Worm (Caenorhabditis elegans) whole organism, L1 larva: ENCODE measurements around the gene gst-42.

ENCODE experiments used
- C04F5.9 ChIP-seq: sonication (generic microtip); optimal IDR thresholded peaks from 2 replicates; lab custom pipeline; 2016; ENCODE audit warnings: missing genetic modification characterization, missing compliant biosample characterization
- F16B12.6 ChIP-seq: fragments of 150-350 bp; optimal IDR thresholded peaks from 2 replicates; lab custom pipeline; 2014; ENCODE audit warnings: missing biosample characterization, missing genetic modification characterization
- aha-1 ChIP-seq: fragments of 150-350 bp; optimal IDR thresholded peaks from 2 replicates; lab custom pipeline; 2014; ENCODE audit warnings: missing biosample characterization, missing genetic modification characterization
- blmp-1 ChIP-seq: fragments of 150-350 bp; optimal IDR thresholded peaks from 2 replicates; lab custom pipeline; 2014; ENCODE audit warnings: missing biosample characterization, missing genetic modification characterization
- ceh-8 ChIP-seq: fragments of 200-800 bp; sonication (Bioruptor generic); optimal IDR thresholded peaks from 2 replicates; lab custom pipeline; 2018; ENCODE audit warnings: mild to moderate bottlenecking, missing genetic modification characterization, moderate library complexity, missing compliant biosample characterization
- ceh-90 ChIP-seq: sonication (generic microtip); optimal IDR thresholded peaks from 2 replicates; lab custom pipeline; 2016; ENCODE audit warnings: missing genetic modification characterization, missing compliant biosample characterization
- dsc-1 ChIP-seq: sonication (generic microtip); optimal IDR thresholded peaks from 2 replicates; lab custom pipeline; 2016; ENCODE audit warnings: mild to moderate bottlenecking, missing genetic modification characterization, missing compliant biosample characterization
- egl-13 ChIP-seq: sonication (generic microtip); optimal IDR thresholded peaks from 2 replicates; lab custom pipeline; 2016; ENCODE audit warnings: missing genotype, missing genetic modification reagents, missing genetic modification characterization, missing compliant biosample characterization
- elt-2 ChIP-seq: sonication (generic microtip); optimal IDR thresholded peaks from 2 replicates; lab custom pipeline; 2016; ENCODE audit warnings: missing genetic modification characterization, mild to moderate bottlenecking, inconsistent platforms, missing compliant biosample characterization, missing genetic modification reagents
- elt-3 ChIP-seq, 6 experiments: fragments of 150-350 bp in 1 of 6; sonication (generic microtip); optimal IDR thresholded peaks; 2 replicates each; lab custom pipeline; 2017 to 2018; ENCODE audit warnings: missing biosample characterization in 6 of 6, missing genetic modification characterization in 6 of 6, inconsistent platforms in 1 of 6
- ets-5 ChIP-seq: fragments of 200-800 bp; sonication (Bioruptor generic); IDR thresholded peaks from 2 replicates; pipeline ENCODE4 v1.3.6; 2022; ENCODE audit warnings: missing genetic modification characterization, missing compliant biosample characterization
- fkh-10 ChIP-seq: sonication (generic microtip); optimal IDR thresholded peaks from 2 replicates; lab custom pipeline; 2017; ENCODE audit warnings: missing biosample characterization, missing genetic modification reagents, missing genetic modification characterization
- fkh-8 ChIP-seq: sonication (generic microtip); optimal IDR thresholded peaks from 2 replicates; lab custom pipeline; 2016; ENCODE audit warnings: mild to moderate bottlenecking, missing genetic modification characterization, missing compliant biosample characterization
- grh-1 ChIP-seq: fragments of 200-800 bp; sonication (Bioruptor generic); IDR thresholded peaks from 2 replicates; pipeline ENCODE4 v1.3.6; 2022; ENCODE audit warnings: missing genetic modification reagents, missing genetic modification characterization, missing compliant biosample characterization
- hpl-2 ChIP-seq: fragments of 150-350 bp; optimal IDR thresholded peaks from 2 replicates; lab custom pipeline; 2014; ENCODE audit warnings: missing biosample characterization, missing genetic modification reagents, missing genetic modification characterization
- jun-1 ChIP-seq: fragments of 150-350 bp; optimal IDR thresholded peaks from 2 replicates; lab custom pipeline; 2014; ENCODE audit warnings: missing biosample characterization, missing genetic modification reagents, missing genetic modification characterization
- lin-13 ChIP-seq: fragments of 150-350 bp; optimal IDR thresholded peaks from 2 replicates; lab custom pipeline; 2014; ENCODE audit warnings: missing biosample characterization, missing genetic modification reagents, missing genetic modification characterization
- lin-14 ChIP-seq: fragments of 200-800 bp; sonication (Bioruptor generic); optimal IDR thresholded peaks from 2 replicates; lab custom pipeline; 2018; ENCODE audit warnings: mild to moderate bottlenecking, missing genetic modification characterization, moderate library complexity, missing compliant biosample characterization
- mef-2 ChIP-seq: fragments of 150-350 bp; optimal IDR thresholded peaks from 2 replicates; lab custom pipeline; 2014; ENCODE audit warnings: missing biosample characterization, missing genetic modification characterization
- nhr-12 ChIP-seq: sonication (generic microtip); optimal IDR thresholded peaks from 2 replicates; lab custom pipeline; 2017; ENCODE audit warnings: missing biosample characterization, missing genetic modification characterization
- nhr-20 ChIP-seq: sonication (generic microtip); optimal IDR thresholded peaks from 2 replicates; lab custom pipeline; 2016; ENCODE audit warnings: mild to moderate bottlenecking, missing genetic modification characterization, missing compliant biosample characterization
- nhr-237 ChIP-seq: fragments of 150-350 bp; optimal IDR thresholded peaks from 2 replicates; lab custom pipeline; 2014; ENCODE audit warnings: missing biosample characterization, missing genetic modification characterization
- nhr-28 ChIP-seq: fragments of 150-350 bp; optimal IDR thresholded peaks from 2 replicates; lab custom pipeline; 2014; ENCODE audit warnings: missing biosample characterization, missing genetic modification characterization
- nhr-47 ChIP-seq: sonication (generic microtip); optimal IDR thresholded peaks from 2 replicates; lab custom pipeline; 2016; ENCODE audit warnings: mild to moderate bottlenecking, missing genetic modification characterization, moderate library complexity, missing compliant biosample characterization
- nhr-71 ChIP-seq: sonication (generic microtip); optimal IDR thresholded peaks from 2 replicates; lab custom pipeline; 2016; ENCODE audit warnings: mild to moderate bottlenecking, missing genetic modification characterization, moderate library complexity, missing compliant biosample characterization
- nhr-85 ChIP-seq: sonication (generic microtip); peaks from one replicate; lab custom pipeline; 2016; ENCODE audit warnings: missing genetic modification characterization, inconsistent platforms, missing compliant biosample characterization
- nhr-90 ChIP-seq: sonication (generic microtip); optimal IDR thresholded peaks from 2 replicates; lab custom pipeline; 2016; ENCODE audit warnings: mild to moderate bottlenecking, missing genetic modification characterization, missing compliant biosample characterization; ENCODE audit not compliant: poor library complexity
- pag-3 ChIP-seq: sonication (generic microtip); optimal IDR thresholded peaks from 2 replicates; lab custom pipeline; 2017; ENCODE audit warnings: missing genetic modification characterization, mild to moderate bottlenecking, missing compliant biosample characterization, antibody characterized with exemption, borderline replicate concordance; ENCODE audit not compliant: insufficient read depth
- pax-3 ChIP-seq: fragments of 200-800 bp; sonication (Bioruptor generic); optimal IDR thresholded peaks from 2 replicates; lab custom pipeline; 2018; ENCODE audit warnings: mild to moderate bottlenecking, missing genetic modification characterization, moderate library complexity, missing compliant biosample characterization
- skn-1 ChIP-seq: fragments of 150-350 bp; optimal IDR thresholded peaks from 2 replicates; lab custom pipeline; 2014; ENCODE audit warnings: missing biosample characterization, missing genetic modification characterization
- snu-23 ChIP-seq: sonication (generic microtip); optimal IDR thresholded peaks from 2 replicates; lab custom pipeline; 2016; ENCODE audit warnings: missing genetic modification characterization, missing compliant biosample characterization
- sox-4 ChIP-seq: sonication (generic microtip); optimal IDR thresholded peaks from 2 replicates; lab custom pipeline; 2016; ENCODE audit warnings: missing genetic modification characterization, missing compliant biosample characterization
- unc-62 ChIP-seq: fragments of 150-350 bp; optimal IDR thresholded peaks from 2 replicates; lab custom pipeline; 2014; ENCODE audit warnings: missing biosample characterization, missing genetic modification reagents, missing genetic modification characterization
- xbp-1 ChIP-seq: sonication (generic microtip); optimal IDR thresholded peaks from 2 replicates; lab custom pipeline; 2016; ENCODE audit warnings: missing genetic modification characterization, missing compliant biosample characterization

gst-42 gene

DNA sequence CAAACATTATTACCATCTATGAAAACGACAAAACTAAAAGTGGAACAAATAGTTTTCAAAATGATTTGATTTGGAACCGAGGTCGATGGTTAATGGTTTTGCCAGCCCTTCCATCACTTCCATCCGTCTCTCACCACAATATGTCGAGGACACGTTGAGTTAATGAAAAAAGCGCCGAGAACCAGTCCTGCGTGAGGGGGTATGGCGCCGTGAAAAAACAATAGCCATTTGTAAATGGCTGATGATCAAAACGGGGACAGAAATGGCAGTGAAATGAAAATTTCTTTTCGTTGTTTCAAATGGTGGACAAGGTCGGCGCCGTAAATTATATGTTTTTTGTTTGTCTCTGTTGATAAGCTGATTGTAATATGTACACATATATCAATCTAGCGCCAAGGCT is 7.7 kb downstream of the gst-42 start:
- peak; percentile 25 for TF ChIP-seq snu-23
- no peak for TF ChIP-seq pax-3 (tag; lab: Kevin White, UChicago)
- no peak for TF ChIP-seq sox-4 (tag; lab: Kevin White, UChicago)
- TF ChIP-seq nhr-237 = no peak
- no peak for TF ChIP-seq nhr-28 (tag; lab: Kevin White, UChicago)
- TF ChIP-seq grh-1 = peak; percentile 5; the same call in 1 of the 2 replicates
- peak; percentile 88 for TF ChIP-seq nhr-85
- TF ChIP-seq fkh-10 (GFP tag; lab: Kevin White, UChicago) = no peak
- peak; percentile 79 for TF ChIP-seq blmp-1 (tag; lab: Kevin White, UChicago)
- TF ChIP-seq ceh-90 = no peak
- TF ChIP-seq F16B12.6 (tag; lab: Kevin White, UChicago) = no peak
- peak in 2 of 6 experiments; percentile 2 to 4 for TF ChIP-seq elt-3 (tag; optimal IDR thresholded peaks at IDR 0.05; lab: Kevin White, UChicago)
- TF ChIP-seq nhr-20 (tag; lab: Kevin White, UChicago) = peak; percentile 36
- TF ChIP-seq lin-14 (GFP tag; lab: Kevin White, UChicago) = peak; percentile 63
- TF ChIP-seq nhr-90 (tag; lab: Kevin White, UChicago) = peak; percentile 51
- TF ChIP-seq nhr-71 (tag; lab: Kevin White, UChicago) = peak; percentile 0
- TF ChIP-seq, all 84 proteins: peak for 9

DNA sequence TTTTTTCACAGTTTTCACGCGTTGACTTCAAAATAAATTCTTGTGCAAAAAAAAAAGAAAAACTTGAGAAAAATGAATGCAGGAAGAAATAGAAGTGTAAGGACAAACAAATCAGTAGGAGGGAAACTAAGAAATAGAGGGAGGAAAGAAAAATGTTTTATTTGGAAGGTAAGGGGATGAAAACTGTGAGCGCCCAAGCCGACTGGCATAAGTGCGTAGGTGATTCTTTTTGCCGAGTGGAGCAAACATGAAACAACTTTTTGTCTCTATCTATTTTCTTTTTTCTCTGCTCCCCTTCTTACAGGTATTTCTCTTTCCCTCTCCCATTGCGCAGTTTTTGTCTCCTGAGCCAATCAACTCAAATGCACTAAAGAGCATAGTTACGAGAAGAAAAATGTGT is 9.0 kb downstream of the gst-42 start:
- TF ChIP-seq ets-5 (GFP tag; lab: Robert Waterston, UW) (no peak), lin-14 (GFP tag; lab: Kevin White, UChicago) (peak; percentile 20), lin-13 (GFP tag; lab: Kevin White, UChicago) (no peak), sox-4 (tag; lab: Kevin White, UChicago) (no peak)

DNA sequence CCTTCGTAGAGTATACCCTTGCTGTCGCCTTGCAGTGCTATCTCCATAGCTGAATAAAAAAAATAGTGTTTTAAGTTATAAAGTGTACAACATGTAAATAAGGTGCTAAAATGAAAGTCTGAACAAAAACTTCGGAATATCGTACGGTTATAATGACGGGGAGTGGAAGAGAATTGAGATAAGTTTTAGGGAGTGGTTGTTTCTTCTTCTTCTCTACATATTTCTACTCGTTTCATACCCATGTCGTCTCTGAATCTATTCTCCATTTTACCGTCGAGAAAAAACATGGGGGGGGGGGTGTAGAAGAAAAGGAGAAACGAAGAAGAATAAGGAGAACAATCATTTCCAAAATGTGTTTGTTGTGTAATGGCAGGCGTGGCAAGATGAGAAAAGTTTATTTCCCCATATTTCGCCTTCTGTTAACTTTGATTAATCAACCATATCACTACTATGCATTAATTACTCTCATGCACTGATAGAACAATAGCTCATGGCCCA is 11.2 kb downstream of the gst-42 start, which contains the start of gene C44C10.9:
Gene C44C10.9, minus strand, starts transcription at position 51 of the 498 bp plus-strand sequence.
- TF ChIP-seq snu-23 = peak; percentile 10
- no peak for TF ChIP-seq fkh-10 (GFP tag; lab: Kevin White, UChicago)
- TF ChIP-seq aha-1 (tag; lab: Kevin White, UChicago) = no peak
- TF ChIP-seq mef-2 = no peak
- no peak for TF ChIP-seq elt-2 (tag; lab: Kevin White, UChicago)
- no peak for TF ChIP-seq jun-1 (tag; lab: Kevin White, UChicago)
- TF ChIP-seq nhr-85 = peak; percentile 61
- peak; percentile 13 for TF ChIP-seq nhr-20 (tag; lab: Kevin White, UChicago)
- peak; percentile 53 for TF ChIP-seq blmp-1 (tag; lab: Kevin White, UChicago)
- TF ChIP-seq lin-14 (GFP tag; lab: Kevin White, UChicago) = peak; percentile 56

DNA sequence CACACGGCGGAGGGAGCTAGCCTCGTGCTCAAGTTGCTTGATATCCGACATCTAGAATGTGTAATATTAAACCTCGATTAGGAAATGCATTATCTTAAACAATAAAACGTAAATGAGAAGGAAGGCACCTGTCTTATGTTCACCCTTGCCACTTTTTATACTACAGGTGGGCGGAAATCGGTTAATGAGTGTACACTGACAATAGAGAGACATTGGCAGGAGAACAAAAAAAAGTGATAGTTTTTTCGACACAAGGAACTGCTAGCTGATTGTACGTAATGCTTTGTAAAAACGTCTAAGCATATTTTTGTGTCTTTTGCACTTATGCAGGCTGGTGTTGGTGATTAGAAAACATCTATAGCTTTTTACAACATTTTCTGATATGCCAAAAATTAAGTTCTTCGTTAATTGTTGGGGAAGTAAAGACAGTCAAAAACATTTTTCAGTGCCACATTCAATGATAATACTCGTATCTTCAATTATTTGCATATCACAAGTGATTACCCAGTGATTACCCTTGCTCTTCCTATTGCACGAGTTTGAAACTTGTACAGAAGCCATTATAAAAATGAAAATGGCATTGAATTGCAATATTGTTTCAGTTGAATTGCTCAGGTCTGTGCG is 15.4 kb downstream of the gst-42 start, which contains the start of gene col-180:
Gene col-180, minus strand, starts transcription at position 51 of the 624 bp plus-strand sequence.
- TF ChIP-seq F16B12.6 (tag; lab: Kevin White, UChicago) = no peak
- TF ChIP-seq blmp-1 (tag; lab: Kevin White, UChicago) = peak; percentile 22

DNA sequence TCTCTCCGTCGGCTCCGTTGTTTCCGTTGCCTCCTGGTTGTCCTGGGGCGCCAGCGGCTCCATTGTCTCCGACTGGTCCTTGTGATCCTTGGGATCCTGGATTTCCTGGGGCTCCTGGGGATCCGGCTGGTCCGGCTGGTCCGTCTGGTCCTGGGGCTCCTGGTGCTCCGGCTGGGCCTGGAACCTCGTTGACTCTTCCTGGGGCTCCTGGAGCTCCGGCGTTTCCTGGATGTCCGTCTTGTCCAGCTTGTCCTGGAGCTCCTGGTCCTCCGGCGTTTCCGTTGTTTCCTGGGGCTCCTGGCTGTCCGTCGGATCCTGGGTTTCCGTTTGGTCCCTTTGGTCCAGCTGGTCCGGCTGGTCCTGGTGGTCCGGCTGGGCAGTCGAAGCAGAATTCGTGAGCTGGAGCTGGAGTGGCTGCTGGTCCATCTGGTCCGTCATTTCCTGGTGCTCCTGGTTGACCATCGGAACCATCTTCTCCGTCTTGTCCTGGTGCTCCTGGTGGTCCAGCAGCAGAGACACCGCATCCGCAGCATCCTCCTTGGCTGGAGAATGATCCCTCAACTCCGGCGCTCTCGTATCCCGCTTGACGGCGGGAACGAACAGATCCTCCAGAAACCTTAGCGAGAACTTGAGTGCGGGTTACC is 16.2 kb downstream of the gst-42 start:
- TF ChIP-seq unc-62 (GFP tag; lab: Kevin White, UChicago) (no peak), blmp-1 (tag; lab: Kevin White, UChicago) (no peak), ceh-8 (GFP tag; lab: Kevin White, UChicago) (no peak), pag-3 (tag; lab: Kevin White, UChicago) (no peak), hpl-2 (GFP tag; lab: Kevin White, UChicago) (no peak), skn-1 (tag; lab: Kevin White, UChicago) (no peak), mef-2 (no peak)

DNA sequence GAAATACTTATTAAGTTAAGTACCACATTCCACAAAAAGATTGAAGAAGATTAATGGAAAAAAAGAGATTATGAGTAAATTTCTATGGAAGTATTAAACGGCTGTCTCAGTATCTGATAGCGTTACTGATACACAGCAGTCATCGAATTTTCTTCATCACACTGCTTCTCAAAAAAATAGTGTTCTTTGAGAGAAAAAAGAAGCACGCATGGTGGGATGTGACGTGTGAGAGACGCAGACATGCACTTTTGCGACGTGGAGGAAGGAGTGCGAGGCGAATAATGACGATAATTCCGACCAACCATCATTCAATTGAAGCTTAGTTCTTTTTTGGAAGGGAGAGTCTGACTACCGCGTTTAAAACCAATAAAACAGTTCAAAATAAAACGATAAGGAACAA is 17.5 kb downstream of the gst-42 start, which contains the start of gene C44C10.11:
Gene C44C10.11, minus strand, starts transcription at position 115 of the 400 bp plus-strand sequence.
- TF ChIP-seq lin-14 (GFP tag; lab: Kevin White, UChicago) = peak; percentile 79
- peak; percentile 26 for TF ChIP-seq nhr-47 (tag; lab: Kevin White, UChicago)
- peak; percentile 22 for TF ChIP-seq nhr-71 (tag; lab: Kevin White, UChicago)
- TF ChIP-seq C04F5.9 = no peak
- no peak for TF ChIP-seq nhr-12 (tag; lab: Kevin White, UChicago)
- peak; percentile 41 for TF ChIP-seq pax-3 (tag; lab: Kevin White, UChicago)
- peak; percentile 10 for TF ChIP-seq xbp-1 (tag; lab: Kevin White, UChicago)
- peak; percentile 32 for TF ChIP-seq fkh-8 (tag; lab: Kevin White, UChicago)
- TF ChIP-seq egl-13 = peak; percentile 21
- no peak for TF ChIP-seq unc-62 (GFP tag; lab: Kevin White, UChicago)
- TF ChIP-seq snu-23 = peak; percentile 19
- TF ChIP-seq dsc-1 = peak; percentile 78
- peak; percentile 23 for TF ChIP-seq blmp-1 (tag; lab: Kevin White, UChicago)
- no peak for TF ChIP-seq hpl-2 (GFP tag; lab: Kevin White, UChicago)
- TF ChIP-seq elt-3 (tag; optimal IDR thresholded peaks at IDR 0.05; lab: Kevin White, UChicago) = peak in 1 of 6 experiments; percentile 9
- TF ChIP-seq, all 84 proteins: peak for 11
